Worm (Caenorhabditis elegans) whole organism, L4 larva: ENCODE data around the gene tag-180.

Experiments used
- F10B5.3 ChIP-seq: sonication (generic microtip); optimal IDR thresholded peaks from 2 replicates; lab custom pipeline; 2016; ENCODE audit warnings: mild to moderate bottlenecking, missing genetic modification characterization, missing compliant biosample characterization
- T20F7.1 ChIP-seq: fragments of 200-800 bp; sonication (Bioruptor generic); optimal IDR thresholded peaks from 2 replicates; lab custom pipeline; 2018; ENCODE audit warnings: mild to moderate bottlenecking, missing genetic modification characterization, missing compliant biosample characterization
- T26A8.4 ChIP-seq: fragments of 200-800 bp; sonication (Bioruptor generic); IDR thresholded peaks from 2 replicates; pipeline ENCODE4 v1.3.6; 2022; ENCODE audit warnings: missing genetic modification characterization, missing compliant biosample characterization
- Y105C5A.15 ChIP-seq: fragments of 200-800 bp; sonication (Bioruptor generic); IDR thresholded peaks from 2 replicates; pipeline ENCODE4 v1.3.6; 2022; ENCODE audit warnings: missing genetic modification characterization, missing compliant biosample characterization
- Y48G9A.11 ChIP-seq: fragments of 200-800 bp; sonication (Bioruptor generic); IDR thresholded peaks from 2 replicates; pipeline ENCODE4 v1.3.6; 2022; ENCODE audit warnings: missing genetic modification reagents, missing genetic modification characterization, missing compliant biosample characterization
- aha-1 ChIP-seq: fragments of 150-350 bp; peaks from one replicate; lab custom pipeline; 2014; ENCODE audit warnings: missing biosample characterization, missing genetic modification characterization
- arid-1 ChIP-seq: fragments of 200-800 bp; sonication (Bioruptor generic); conservative IDR thresholded peaks from 2 replicates; pipeline ENCODE4 v1.3.6; 2022; ENCODE audit warnings: missing genetic modification reagents, missing genetic modification characterization, missing compliant biosample characterization
- attf-4 ChIP-seq: sonication (generic microtip); optimal IDR thresholded peaks from 3 replicates; lab custom pipeline; 2017; ENCODE audit warnings: missing biosample characterization, missing genetic modification characterization
- ceh-32 ChIP-seq: sonication (generic microtip); optimal IDR thresholded peaks from 2 replicates; lab custom pipeline; 2016; ENCODE audit warnings: mild to moderate bottlenecking, missing genetic modification characterization, missing compliant biosample characterization; ENCODE audit not compliant: poor library complexity
- daf-16 ChIP-seq, 3 experiments: sonication (generic microtip); optimal IDR thresholded peaks; 2 replicates each; lab custom pipeline; 2016 to 2017; ENCODE audit warnings: missing genetic modification characterization in 3 of 3, missing genetic modification reagents in 3 of 3, mild to moderate bottlenecking in 2 of 3, missing compliant biosample characterization in 2 of 3, missing biosample characterization in 1 of 3, moderate library complexity in 1 of 3
- daf-19 ChIP-seq: fragments of 200-800 bp; sonication (Bioruptor generic); conservative IDR thresholded peaks from 2 replicates; pipeline ENCODE4 v1.3.6; 2022; ENCODE audit warnings: missing genetic modification characterization, missing compliant biosample characterization
- dmd-8 ChIP-seq: fragments of 200-800 bp; sonication (Bioruptor generic); IDR thresholded peaks from 2 replicates; pipeline ENCODE4 v1.3.6; 2022; ENCODE audit warnings: missing genetic modification characterization, missing compliant biosample characterization
- dmd-9 ChIP-seq: fragments of 200-800 bp; sonication (Bioruptor generic); IDR thresholded peaks from 2 replicates; pipeline ENCODE4 v1.3.6; 2022; ENCODE audit warnings: missing genetic modification reagents, missing genetic modification characterization, missing compliant biosample characterization
- fkh-10 ChIP-seq: fragments of 150-350 bp; optimal IDR thresholded peaks from 2 replicates; lab custom pipeline; 2014; ENCODE audit warnings: missing biosample characterization, missing genetic modification reagents, missing genetic modification characterization
- fos-1 ChIP-seq: fragments of 150-350 bp; optimal IDR thresholded peaks from 2 replicates; lab custom pipeline; 2014; ENCODE audit warnings: missing biosample characterization, missing genetic modification characterization
- hlh-11 ChIP-seq: fragments of 200-800 bp; sonication (Bioruptor generic); optimal IDR thresholded peaks from 2 replicates; lab custom pipeline; 2018; ENCODE audit warnings: mild to moderate bottlenecking, missing genetic modification characterization, missing compliant biosample characterization
- hlh-30 ChIP-seq: sonication (generic microtip); optimal IDR thresholded peaks from 2 replicates; lab custom pipeline; 2017; ENCODE audit warnings: antibody characterized with exemption, mild to moderate bottlenecking, missing genetic modification characterization, missing compliant biosample characterization; ENCODE audit not compliant: insufficient read depth
- jun-1 ChIP-seq: fragments of 150-350 bp; optimal IDR thresholded peaks from 2 replicates; lab custom pipeline; 2014; ENCODE audit warnings: missing biosample characterization, missing genetic modification reagents, missing genetic modification characterization
- lim-7 ChIP-seq: fragments of 200-800 bp; sonication (Bioruptor generic); IDR thresholded peaks from 2 replicates; pipeline ENCODE4 v1.3.6; 2022; ENCODE audit warnings: missing genetic modification characterization, missing compliant biosample characterization
- lin-29 ChIP-seq: fragments of 200-800 bp; sonication (Bioruptor generic); IDR thresholded peaks from 2 replicates; pipeline ENCODE4 v1.3.6; 2022; ENCODE audit warnings: missing genetic modification reagents, missing genetic modification characterization, missing compliant biosample characterization
- lin-38 ChIP-seq: fragments of 200-800 bp; sonication (Bioruptor generic); IDR thresholded peaks from 2 replicates; pipeline ENCODE4 v1.3.6; 2022; ENCODE audit warnings: missing genetic modification reagents, missing genetic modification characterization, missing compliant biosample characterization
- lsy-2 ChIP-seq, 2 experiments: fragments of 150-350 bp in 1 of 2; sonication (generic microtip) in 1 of 2; optimal IDR thresholded peaks; 2 replicates each; lab custom pipeline; 2014 to 2017; ENCODE audit warnings: missing biosample characterization in 2 of 2, missing genetic modification characterization in 2 of 2
- mdt-29 ChIP-seq: fragments of 200-800 bp; sonication (Bioruptor generic); IDR thresholded peaks from 2 replicates; pipeline ENCODE4 v1.3.6; 2022; ENCODE audit warnings: missing genetic modification reagents, missing genetic modification characterization, missing compliant biosample characterization
- mes-2 ChIP-seq: sonication (generic microtip); optimal IDR thresholded peaks from 2 replicates; lab custom pipeline; 2016; ENCODE audit warnings: missing genotype, mild to moderate bottlenecking, missing genetic modification characterization, missing compliant biosample characterization; ENCODE audit not compliant: poor library complexity, severe bottlenecking
- mxl-2 ChIP-seq: fragments of 200-800 bp; sonication (Bioruptor generic); conservative IDR thresholded peaks from 2 replicates; pipeline ENCODE4 v1.3.6; 2022; ENCODE audit warnings: missing genetic modification reagents, missing genetic modification characterization, missing compliant biosample characterization
- mxl-3 ChIP-seq: fragments of 200-800 bp; sonication (Bioruptor generic); optimal IDR thresholded peaks from 2 replicates; lab custom pipeline; 2018; ENCODE audit warnings: mild to moderate bottlenecking, missing genetic modification characterization, missing compliant biosample characterization
- nhr-102 ChIP-seq: sonication (generic microtip); optimal IDR thresholded peaks from 2 replicates; lab custom pipeline; 2016; ENCODE audit warnings: mild to moderate bottlenecking, missing genetic modification characterization, moderate library complexity, missing compliant biosample characterization
- nhr-28 ChIP-seq: fragments of 150-350 bp; optimal IDR thresholded peaks from 2 replicates; lab custom pipeline; 2014; ENCODE audit warnings: missing biosample characterization, missing genetic modification characterization
- nhr-42 ChIP-seq: fragments of 200-800 bp; sonication (Bioruptor generic); IDR thresholded peaks from 2 replicates; pipeline ENCODE4 v1.3.6; 2022; ENCODE audit warnings: missing genetic modification characterization, missing compliant biosample characterization
- nhr-48 ChIP-seq: sonication (generic microtip); optimal IDR thresholded peaks from 2 replicates; lab custom pipeline; 2016; ENCODE audit warnings: mild to moderate bottlenecking, missing genetic modification characterization, missing compliant biosample characterization
- nhr-76 ChIP-seq: fragments of 150-350 bp; optimal IDR thresholded peaks from 2 replicates; lab custom pipeline; 2014; ENCODE audit warnings: missing biosample characterization, missing genetic modification characterization
- php-3 ChIP-seq: fragments of 200-800 bp; sonication (Bioruptor generic); IDR thresholded peaks from 2 replicates; pipeline ENCODE4 v1.3.6; 2022; ENCODE audit warnings: missing genetic modification reagents, missing genetic modification characterization, missing compliant biosample characterization
- pqm-1 ChIP-seq: sonication (generic microtip); optimal IDR thresholded peaks from 2 replicates; lab custom pipeline; 2017; ENCODE audit warnings: missing biosample characterization, missing genetic modification characterization
- rbr-2 ChIP-seq: sonication (generic microtip); optimal IDR thresholded peaks from 2 replicates; lab custom pipeline; 2016; ENCODE audit warnings: missing genotype, missing genetic modification characterization, missing compliant biosample characterization
- saeg-2 ChIP-seq: fragments of 200-800 bp; sonication (Bioruptor generic); IDR thresholded peaks from 2 replicates; pipeline ENCODE4 v1.3.6; 2022; ENCODE audit warnings: missing genetic modification reagents, missing genetic modification characterization, missing compliant biosample characterization
- snpc-1.2 ChIP-seq: fragments of 200-800 bp; sonication (Bioruptor generic); IDR thresholded peaks from 2 replicates; pipeline ENCODE4 v1.3.6; 2022; ENCODE audit warnings: missing genetic modification reagents, missing genetic modification characterization, missing compliant biosample characterization
- spr-1 ChIP-seq: sonication (generic microtip); optimal IDR thresholded peaks from 2 replicates; lab custom pipeline; 2016; ENCODE audit warnings: mild to moderate bottlenecking, missing genetic modification characterization, missing compliant biosample characterization
- tra-1 ChIP-seq: fragments of 200-800 bp; sonication (Bioruptor generic); IDR thresholded peaks from 2 replicates; pipeline ENCODE4 v1.3.6; 2022; ENCODE audit warnings: missing genetic modification reagents, missing genetic modification characterization, missing compliant biosample characterization
- unc-130 ChIP-seq: sonication (generic microtip); optimal IDR thresholded peaks from 2 replicates; lab custom pipeline; 2016; ENCODE audit warnings: missing genetic modification reagents, missing genetic modification characterization, missing compliant biosample characterization
- unc-62 ChIP-seq, 3 experiments: fragments of 150-350 bp in 1 of 3; sonication (generic microtip); optimal IDR thresholded peaks in 2 of 3; peaks in 1 of 3; 1 replicate in 1 of 3; 2 replicates in 2 of 3; lab custom pipeline; 2014 to 2017; ENCODE audit warnings: missing biosample characterization in 3 of 3, missing genetic modification characterization in 3 of 3, missing genetic modification reagents in 3 of 3, missing genotype in 1 of 3
- vab-7 ChIP-seq: fragments of 200-800 bp; sonication (Bioruptor generic); IDR thresholded peaks from 2 replicates; pipeline ENCODE4 v1.3.6; 2022; ENCODE audit warnings: missing genetic modification reagents, missing genetic modification characterization, missing compliant biosample characterization

The tag-180 gene

ce11 chrII:11336163-11336562 is 6.9 kb upstream of the tag-180 start:
- TF ChIP-seq saeg-2 (GFP tag; lab: Robert Waterston, UW): no peak
- TF ChIP-seq vab-7 (GFP tag; lab: Robert Waterston, UW): no peak
- peak; percentile 64; the same call in 1 of the 2 replicates for TF ChIP-seq T26A8.4

- no peak for TF ChIP-seq Y105C5A.15 (GFP tag; lab: Robert Waterston, UW)
- peak in 1 of 2 experiments; percentile 84 for TF ChIP-seq unc-62 (GFP tag; optimal IDR thresholded peaks at IDR 0.05 in 1 of 2; lab: Kevin White, UChicago)
- TF ChIP-seq unc-62 (tag; optimal IDR thresholded peaks at IDR 0.05; lab: Kevin White, UChicago): no peak
- no peak for TF ChIP-seq saeg-2 (GFP tag; lab: Robert Waterston, UW)
- no peak for TF ChIP-seq dmd-9 (GFP tag; lab: Robert Waterston, UW)
- no peak for TF ChIP-seq pqm-1 (tag; lab: Kevin White, UChicago)
- peak; percentile 90 for TF ChIP-seq fkh-10
- peak; percentile 80 for TF ChIP-seq aha-1 (tag; lab: Kevin White, UChicago)
- TF ChIP-seq nhr-102 (tag; lab: Kevin White, UChicago): no peak
- TF ChIP-seq lsy-2 (tag; optimal IDR thresholded peaks at IDR 0.05; lab: Kevin White, UChicago): peak in 1 of 2 experiments; percentile 8
- TF ChIP-seq jun-1 (tag; lab: Kevin White, UChicago): no peak
- no peak for TF ChIP-seq nhr-76 (tag; lab: Kevin White, UChicago)
- no peak for TF ChIP-seq tra-1 (GFP tag; lab: Robert Waterston, UW)
- TF ChIP-seq mdt-29 (GFP tag; lab: Robert Waterston, UW): no peak
- no peak for TF ChIP-seq T20F7.1 (GFP tag; lab: Kevin White, UChicago)
- TF ChIP-seq hlh-30 (tag; lab: Kevin White, UChicago): no peak
- TF ChIP-seq mxl-2: no peak
- TF ChIP-seq spr-1 (tag; lab: Kevin White, UChicago): no peak
- TF ChIP-seq attf-4 (tag; lab: Kevin White, UChicago): no peak
- TF ChIP-seq rbr-2 (tag; lab: Kevin White, UChicago): peak; percentile 2
- no peak for TF ChIP-seq F10B5.3 (tag; lab: Kevin White, UChicago)
- no peak for TF ChIP-seq nhr-48
- no peak for TF ChIP-seq hlh-11 (tag; lab: Kevin White, UChicago)
- TF ChIP-seq vab-7 (GFP tag; lab: Robert Waterston, UW): no peak
- TF ChIP-seq nhr-28: no peak
Measured at ce11 chrII:11335670-11336069, 6.4 kb upstream of the tag-180 start.

DNA sequence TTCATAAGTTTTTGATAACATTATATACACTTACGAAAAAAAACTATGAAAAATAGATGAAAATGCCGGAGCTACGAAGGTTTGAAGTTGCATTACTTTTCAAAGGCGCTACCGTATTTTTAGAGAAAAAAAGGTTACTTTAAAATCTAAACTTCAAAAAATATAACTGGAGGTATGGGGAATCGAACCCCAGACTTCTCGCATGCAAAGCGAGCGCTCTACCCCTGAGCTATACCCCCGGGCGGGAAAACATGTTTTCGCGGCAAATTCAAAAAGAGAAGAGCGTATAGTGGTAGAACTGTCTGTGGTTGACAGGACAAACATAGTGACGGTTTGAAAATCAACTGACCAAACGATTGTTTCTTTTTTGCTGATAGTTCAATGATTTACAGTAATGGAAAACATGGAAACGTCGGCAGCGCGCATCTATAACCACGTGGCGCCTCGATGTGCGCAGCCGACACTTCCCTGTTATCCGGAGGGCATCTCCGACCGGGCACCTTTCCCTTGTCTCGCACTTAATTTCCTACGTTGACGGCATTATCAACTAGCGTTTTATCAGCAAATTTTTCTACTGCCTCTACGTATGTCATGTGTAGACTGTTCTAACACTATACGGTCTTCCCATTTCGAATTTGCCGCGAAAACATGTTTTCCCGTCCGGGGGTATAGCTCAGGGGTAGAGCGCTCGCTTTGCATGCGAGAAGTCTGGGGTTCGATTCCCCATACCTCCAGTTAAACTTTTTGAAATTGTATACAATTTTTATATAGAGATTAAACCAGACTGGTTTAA is 4.8 kb upstream of the tag-180 start:
- TF ChIP-seq php-3 (peak; percentile 31; the same call in 1 of the 2 replicates), daf-16 (GFP tag; optimal IDR thresholded peaks at IDR 0.05; lab: Kevin White, UChicago) (no peak), daf-16 (tag; optimal IDR thresholded peaks at IDR 0.05; lab: Kevin White, UChicago) (peak; percentile 41), saeg-2 (GFP tag; lab: Robert Waterston, UW) (peak; percentile 39; the same call in 1 of the 2 replicates), T20F7.1 (GFP tag; lab: Kevin White, UChicago) (no peak), nhr-42 (GFP tag; lab: Robert Waterston, UW) (0 out of 2 replicates have a peak, but pooled peaks have one; percentile 34), lin-29 (GFP tag; lab: Robert Waterston, UW) (no peak), lin-38 (GFP tag; lab: Robert Waterston, UW) (peak; percentile 64), unc-62 (GFP tag; optimal IDR thresholded peaks at IDR 0.05 in 1 of 2; lab: Kevin White, UChicago) (peak in 1 of 2 experiments; percentile 90), unc-62 (tag; optimal IDR thresholded peaks at IDR 0.05; lab: Kevin White, UChicago) (no peak), ceh-32 (tag; lab: Kevin White, UChicago) (no peak), daf-19 (GFP tag; lab: Robert Waterston, UW) (peak; percentile 35; the same call in 1 of the 2 replicates), mxl-2 (0 out of 2 replicates have a peak, but pooled peaks have one; percentile 35), mdt-29 (GFP tag; lab: Robert Waterston, UW) (peak; percentile 8; the same call in 1 of the 2 replicates), hlh-11 (tag; lab: Kevin White, UChicago) (peak; percentile 67), mes-2 (peak; percentile 15), Y48G9A.11 (GFP tag; lab: Robert Waterston, UW) (peak; percentile 45; the same call in 1 of the 2 replicates), hlh-30 (tag; lab: Kevin White, UChicago) (peak; percentile 28), unc-130 (no peak), T26A8.4 (peak; percentile 45; the same call in 1 of the 2 replicates), fos-1 (tag; lab: Kevin White, UChicago) (no peak), arid-1 (peak; percentile 80), lim-7 (peak; percentile 80), dmd-8 (GFP tag; lab: Robert Waterston, UW) (0 out of 2 replicates have a peak, but pooled peaks have one; percentile 63), snpc-1.2 (GFP tag; lab: Robert Waterston, UW) (0 out of 2 replicates have a peak, but pooled peaks have one; percentile 11), mxl-3 (peak; percentile 77), pqm-1 (tag; lab: Kevin White, UChicago) (no peak)
